Fruit fly (Drosophila melanogaster): ENCODE measurements around the gene Anp.

Anp gene

DNA sequence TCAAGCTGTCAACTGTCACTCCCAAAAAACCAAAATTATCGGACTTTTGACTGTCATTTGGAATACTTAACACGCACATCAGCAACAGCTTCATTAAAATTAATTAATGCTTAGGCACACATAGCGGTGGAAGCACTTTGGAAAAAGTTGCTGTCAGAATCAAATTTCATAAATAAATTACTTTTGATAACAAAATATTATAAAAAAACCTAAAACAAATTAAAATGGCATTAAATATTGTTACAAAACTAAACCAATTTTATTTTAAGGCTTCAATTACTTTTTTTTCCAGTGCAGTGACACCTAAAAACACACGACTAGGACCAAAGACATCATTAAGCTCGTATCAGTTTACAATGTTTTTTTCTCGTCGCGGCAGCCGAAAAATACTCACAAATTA is 46.5 kb downstream of the Anp start (continued):
- TF ChIP-seq CG11762 (GFP tag; optimal IDR thresholded peaks at IDR 0.05; ENCODE audit: insufficient read depth) (no peak), Sox15 (GFP tag; optimal IDR thresholded peaks at IDR 0.05) (peak; percentile 21), pdm3 (GFP tag; optimal IDR thresholded peaks at IDR 0.05) (peak; percentile 52), acj6 (GFP tag; optimal IDR thresholded peaks at IDR 0.05) (peak; percentile 59), CG6276 (GFP tag; optimal IDR thresholded peaks at IDR 0.05) (no peak), fkh (GFP tag; optimal IDR thresholded peaks at IDR 0.05) (no peak), Hr39 (GFP tag; optimal IDR thresholded peaks at IDR 0.05) (peak; percentile 29), Ets96B (tag; optimal IDR thresholded peaks at IDR 0.05) (peak; percentile 45), esn (GFP tag; optimal IDR thresholded peaks at IDR 0.05) (peak; percentile 65), CG34406 (GFP tag; optimal IDR thresholded peaks at IDR 0.05) (peak; percentile 71), CG6854 (GFP tag; optimal IDR thresholded peaks at IDR 0.05) (no peak), dsx (GFP tag; optimal IDR thresholded peaks at IDR 0.05; ENCODE audit: poor library complexity, severe bottlenecking) (no peak), CG15336 (GFP tag; IDR thresholded peaks at IDR 0.05) (peak; percentile 44; the same call in 1 of the 2 replicates), achi (GFP tag; optimal IDR thresholded peaks at IDR 0.05) (peak; percentile 67)

DNA sequence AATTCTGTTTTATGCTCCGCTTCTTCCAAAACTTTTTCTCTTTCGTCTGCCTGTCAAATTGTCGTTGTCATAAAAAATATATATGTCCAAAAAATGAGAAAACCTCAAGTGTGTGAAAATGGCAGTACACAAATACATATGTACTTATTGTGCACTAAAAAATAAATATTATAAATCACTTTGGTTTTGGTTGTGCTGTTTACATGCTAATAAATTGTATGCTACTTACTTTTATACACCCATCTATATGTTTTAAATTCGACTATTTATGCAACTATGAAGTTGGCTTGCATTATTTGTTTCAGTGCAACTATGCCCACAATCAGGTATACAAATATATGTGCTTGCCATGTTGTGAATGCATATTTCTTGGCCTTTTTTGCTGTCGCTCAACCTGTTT is 47.8 kb downstream of the Anp start:
- peak; percentile 88 for TF ChIP-seq vri (GFP tag; optimal IDR thresholded peaks at IDR 0.05)
- TF ChIP-seq svp (GFP tag), result peak; percentile 98
- TF ChIP-seq Eip93F (GFP tag; optimal IDR thresholded peaks at IDR 0.05), result peak; percentile 93
- TF ChIP-seq CG15336 (GFP tag; IDR thresholded peaks at IDR 0.05), result peak; percentile 73
- TF ChIP-seq Sox14 (GFP tag; optimal IDR thresholded peaks at IDR 0.05), result peak; percentile 78
- TF ChIP-seq CG3919 (GFP tag; optimal IDR thresholded peaks at IDR 0.05), result peak; percentile 76
- no peak for TF ChIP-seq Hr38 (GFP tag; optimal IDR thresholded peaks at IDR 0.05)
- peak; percentile 73 for TF ChIP-seq CG11902 (GFP tag; optimal IDR thresholded peaks at IDR 0.05)
- TF ChIP-seq Eip78C (GFP tag), result peak; percentile 99
- TF ChIP-seq acj6 (GFP tag; optimal IDR thresholded peaks at IDR 0.05), result peak; percentile 86
- peak; percentile 97 for TF ChIP-seq Met (GFP tag; optimal IDR thresholded peaks at IDR 0.05)
- peak; percentile 73 to 81 for TF ChIP-seq ss (GFP tag; optimal IDR thresholded peaks at IDR 0.05)
- TF ChIP-seq spab (GFP tag; optimal IDR thresholded peaks at IDR 0.05), result peak; percentile 69
- TF ChIP-seq CG6163 (GFP tag; IDR thresholded peaks at IDR 0.05), result peak; percentile 89
- TF ChIP-seq Sox15 (GFP tag; optimal IDR thresholded peaks at IDR 0.05), result peak; percentile 68
- no peak for TF ChIP-seq dac (GFP tag; optimal IDR thresholded peaks at IDR 0.05)
- peak; percentile 63 for TF ChIP-seq Gug (GFP tag; IDR thresholded peaks at IDR 0.05)
- TF ChIP-seq esn (GFP tag; optimal IDR thresholded peaks at IDR 0.05), result peak; percentile 95
- TF ChIP-seq CG11762 (GFP tag; optimal IDR thresholded peaks at IDR 0.05; ENCODE audit: insufficient read depth), result peak; percentile 56
- TF ChIP-seq Ets96B (tag; optimal IDR thresholded peaks at IDR 0.05), result peak; percentile 90
- peak; percentile 68 for TF ChIP-seq achi (GFP tag; optimal IDR thresholded peaks at IDR 0.05)
- peak; percentile 63; the same call in 2 of the 3 replicates for TF ChIP-seq CG8119 (GFP tag; IDR thresholded peaks at IDR 0.05)
- peak; percentile 94 for TF ChIP-seq topi (GFP tag; optimal IDR thresholded peaks at IDR 0.05)
- TF ChIP-seq CG8319 (GFP tag; optimal IDR thresholded peaks at IDR 0.05), result peak; percentile 81
- TF ChIP-seq CG32006 (GFP tag; optimal IDR thresholded peaks at IDR 0.05), result peak; percentile 64
- peak; percentile 80 for TF ChIP-seq CG3032 (tag; optimal IDR thresholded peaks at IDR 0.05)
- peak; percentile 89 for TF ChIP-seq CG8632 (GFP tag; optimal IDR thresholded peaks at IDR 0.05)
- peak; percentile 62 for TF ChIP-seq cyc (GFP tag; optimal IDR thresholded peaks at IDR 0.05)
- TF ChIP-seq CG1621 (tag; optimal IDR thresholded peaks at IDR 0.05), result peak; percentile 80
- TF ChIP-seq eg (GFP tag; IDR thresholded peaks at IDR 0.05), result no peak
- TF ChIP-seq CG6276 (GFP tag; optimal IDR thresholded peaks at IDR 0.05), result no peak
- peak; percentile 85 for TF ChIP-seq dsx (GFP tag; optimal IDR thresholded peaks at IDR 0.05; ENCODE audit: poor library complexity, severe bottlenecking)
- TF ChIP-seq fd85E (GFP tag; optimal IDR thresholded peaks at IDR 0.05), result no peak
- TF ChIP-seq CG10669 (GFP tag; optimal IDR thresholded peaks at IDR 0.05), result peak; percentile 74
- peak; percentile 80 for TF ChIP-seq Hr4 (GFP tag; optimal IDR thresholded peaks at IDR 0.05)
- TF ChIP-seq Eip75B (GFP tag; optimal IDR thresholded peaks at IDR 0.05), result peak; percentile 89
- peak; percentile 92 for TF ChIP-seq lz (GFP tag; optimal IDR thresholded peaks at IDR 0.05)
- TF ChIP-seq CG6792 (GFP tag; optimal IDR thresholded peaks at IDR 0.05), result peak; percentile 91
- peak; percentile 85 for TF ChIP-seq CG10631 (GFP tag; optimal IDR thresholded peaks at IDR 0.05)
- TF ChIP-seq Blimp-1 (GFP tag; optimal IDR thresholded peaks at IDR 0.05), result peak; percentile 35
- peak; percentile 88 for TF ChIP-seq Smox (GFP tag; optimal IDR thresholded peaks at IDR 0.05)
- no peak for TF ChIP-seq CG6854 (GFP tag; optimal IDR thresholded peaks at IDR 0.05)
- TF ChIP-seq Lpt (GFP tag; optimal IDR thresholded peaks at IDR 0.05), result peak; percentile 24
- TF ChIP-seq CG34406 (GFP tag; optimal IDR thresholded peaks at IDR 0.05), result peak; percentile 91
- no peak for TF ChIP-seq fkh (GFP tag; optimal IDR thresholded peaks at IDR 0.05)
- peak; percentile 78 for TF ChIP-seq pdm3 (GFP tag; optimal IDR thresholded peaks at IDR 0.05)
- peak; percentile 71 for TF ChIP-seq fd59A (GFP tag; optimal IDR thresholded peaks at IDR 0.05)
